Fruit fly (Drosophila melanogaster) whole organism, embryonic: ENCODE data around the gene CG11912.
A peak's percentile ranks its signal among the peaks of the same experiment; 100 is the strongest.

Experiments used
- Atf6 ChIP-seq: fragments of 200-800 bp; sonication (Bioruptor generic); IDR thresholded peaks from 2 replicates; pipeline ENCODE4 v1.3.6; 2022; ENCODE audit warnings: missing biosample characterization, missing genetic modification characterization
- CG10147 ChIP-seq: fragments of 200-800 bp; sonication (Bioruptor generic); optimal IDR thresholded peaks from 2 replicates; lab custom pipeline; 2019; ENCODE audit warnings: missing biosample characterization, mild to moderate bottlenecking, missing genetic modification characterization, moderate library complexity
- CG10462 ChIP-seq: fragments of 200-800 bp; sonication (Bioruptor generic); optimal IDR thresholded peaks from 2 replicates; lab custom pipeline; 2016; ENCODE audit warnings: missing biosample characterization, missing genetic modification characterization
- CG11456 ChIP-seq: fragments of 200-800 bp; sonication (Bioruptor generic); IDR thresholded peaks from 3 replicates; pipeline ENCODE4 v1.3.6; 2022; ENCODE audit warnings: missing biosample characterization, missing genetic modification characterization
- CG12104 ChIP-seq: fragments of 200-800 bp; sonication (Bioruptor generic); optimal IDR thresholded peaks from 3 replicates; lab custom pipeline; 2016; ENCODE audit warnings: missing biosample characterization, missing genetic modification characterization
- CG12299 ChIP-seq: fragments of 200-800 bp; sonication (Bioruptor generic); optimal IDR thresholded peaks from 2 replicates; lab custom pipeline; 2018; ENCODE audit warnings: missing biosample characterization, mild to moderate bottlenecking, missing genetic modification characterization
- CG12744 ChIP-seq: fragments of 200-800 bp; sonication (Bioruptor generic); optimal IDR thresholded peaks from 2 replicates; lab custom pipeline; 2016; ENCODE audit warnings: missing biosample characterization, missing genetic modification characterization
- CG14860 ChIP-seq: fragments of 200-800 bp; sonication (Bioruptor generic); IDR thresholded peaks from 3 replicates; pipeline ENCODE4 v1.3.6; 2022; ENCODE audit warnings: missing biosample characterization, missing genetic modification characterization; ENCODE audit not compliant: partially characterized antibody
- CG15479 ChIP-seq: fragments of 200-800 bp; sonication (Bioruptor generic); optimal IDR thresholded peaks from 3 replicates; lab custom pipeline; 2019; ENCODE audit warnings: missing biosample characterization, mild to moderate bottlenecking, missing genetic modification characterization, moderate library complexity
- CG15514 ChIP-seq: fragments of 200-800 bp; sonication (Bioruptor generic); optimal IDR thresholded peaks from 3 replicates; lab custom pipeline; 2017; ENCODE audit warnings: missing biosample characterization, missing genetic modification characterization, mild to moderate bottlenecking, moderate library complexity, missing genetic modification reagents
- CG1647 ChIP-seq: fragments of 200-800 bp; sonication (Bioruptor generic); optimal IDR thresholded peaks from 3 replicates; lab custom pipeline; 2016; ENCODE audit warnings: missing biosample characterization, missing genetic modification characterization
- CG16863 ChIP-seq: fragments of 200-800 bp; sonication (Bioruptor generic); optimal IDR thresholded peaks from 3 replicates; lab custom pipeline; 2016; ENCODE audit warnings: missing biosample characterization, missing genetic modification characterization
- CG1792 ChIP-seq: fragments of 200-800 bp; sonication (Bioruptor generic); optimal IDR thresholded peaks from 2 replicates; lab custom pipeline; 2016; ENCODE audit warnings: missing biosample characterization, missing genetic modification characterization
- CG18599 ChIP-seq: fragments of 200-800 bp; sonication (Bioruptor generic); optimal IDR thresholded peaks from 3 replicates; lab custom pipeline; 2017; ENCODE audit warnings: missing biosample characterization, missing genetic modification characterization, mild to moderate bottlenecking, moderate library complexity, missing genetic modification reagents
- CG30403 ChIP-seq: fragments of 200-800 bp; sonication (Bioruptor generic); optimal IDR thresholded peaks from 3 replicates; lab custom pipeline; 2016; ENCODE audit warnings: missing biosample characterization, missing genetic modification characterization
- CG32772 ChIP-seq: fragments of 200-800 bp; sonication (Bioruptor generic); IDR thresholded peaks from 2 replicates; pipeline ENCODE4 v1.3.6; 2022; ENCODE audit warnings: missing biosample characterization, missing genetic modification characterization
- CG34376 ChIP-seq: fragments of 200-800 bp; sonication (Bioruptor generic); optimal IDR thresholded peaks from 2 replicates; lab custom pipeline; 2018; ENCODE audit warnings: missing biosample characterization, mild to moderate bottlenecking, missing genetic modification characterization
- CG5953 ChIP-seq: fragments of 200-800 bp; sonication (Bioruptor generic); IDR thresholded peaks from 2 replicates; pipeline ENCODE4 v1.3.6; 2022; ENCODE audit warnings: missing biosample characterization, missing genetic modification characterization
- CG7357 ChIP-seq: fragments of 200-800 bp; sonication (Bioruptor generic); IDR thresholded peaks from 3 replicates; pipeline ENCODE4 v1.3.6; 2022; ENCODE audit warnings: missing biosample characterization, missing genetic modification characterization
- CG7556 ChIP-seq: fragments of 200-800 bp; sonication (Bioruptor generic); optimal IDR thresholded peaks from 2 replicates; lab custom pipeline; 2017; ENCODE audit warnings: missing biosample characterization, mild to moderate bottlenecking, missing genetic modification characterization
- CrebB ChIP-seq: fragments of 200-800 bp; sonication (Bioruptor generic); optimal IDR thresholded peaks from 3 replicates; lab custom pipeline; 2018; ENCODE audit warnings: missing biosample characterization, mild to moderate bottlenecking, missing genetic modification characterization
- D19A ChIP-seq: fragments of 200-800 bp; optimal IDR thresholded peaks from 3 replicates; lab custom pipeline; 2019; ENCODE audit warnings: missing biosample characterization, mild to moderate bottlenecking, missing genetic modification characterization, moderate library complexity
- Dip2 ChIP-seq: fragments of 200-800 bp; sonication (Bioruptor generic); IDR thresholded peaks from 2 replicates; pipeline ENCODE4 v1.3.6; 2022; ENCODE audit warnings: missing biosample characterization, missing genetic modification characterization
- Dip3 ChIP-seq: fragments of 200-800 bp; sonication (Bioruptor generic); optimal IDR thresholded peaks from 3 replicates; lab custom pipeline; 2016; ENCODE audit warnings: missing biosample characterization, missing genetic modification characterization
- HLH3B ChIP-seq: fragments of 200-800 bp; sonication (Bioruptor generic); IDR thresholded peaks from 2 replicates; pipeline ENCODE4 v1.3.6; 2022; ENCODE audit warnings: missing biosample characterization, missing genetic modification characterization
- Hr51 ChIP-seq, 2 experiments: fragments of 200-800 bp; sonication (Bioruptor generic); optimal IDR thresholded peaks; 2 replicates in 1 of 2; 3 replicates in 1 of 2; lab custom pipeline; 2016 to 2018; ENCODE audit warnings: missing biosample characterization in 2 of 2, missing genetic modification characterization in 2 of 2, mild to moderate bottlenecking in 1 of 2, moderate library complexity in 1 of 2
- Lhr ChIP-seq: fragments of 200-800 bp; sonication (Bioruptor generic); optimal IDR thresholded peaks from 3 replicates; lab custom pipeline; 2017; ENCODE audit warnings: mild to moderate bottlenecking, missing biosample characterization, missing genetic modification reagents, missing genetic modification characterization
- NC2β ChIP-seq: fragments of 200-800 bp; sonication (Bioruptor generic); optimal IDR thresholded peaks from 2 replicates; lab custom pipeline; 2016; ENCODE audit warnings: missing biosample characterization, missing genetic modification characterization
- NK7.1 ChIP-seq: fragments of 200-800 bp; sonication (Bioruptor generic); optimal IDR thresholded peaks from 3 replicates; lab custom pipeline; 2016; ENCODE audit warnings: missing biosample characterization, missing genetic modification characterization
- Oli ChIP-seq: fragments of 200-800 bp; sonication (Bioruptor generic); optimal IDR thresholded peaks from 2 replicates; lab custom pipeline; 2018; ENCODE audit warnings: missing biosample characterization, mild to moderate bottlenecking, missing genetic modification characterization, moderate library complexity
- Ravus ChIP-seq: fragments of 200-800 bp; sonication (Bioruptor generic); IDR thresholded peaks from 2 replicates; pipeline ENCODE4 v1.3.6; 2022; ENCODE audit warnings: missing biosample characterization, missing genetic modification characterization
- bowl ChIP-seq: fragments of 200-800 bp; sonication (Bioruptor generic); IDR thresholded peaks from 2 replicates; pipeline ENCODE4 v1.3.6; 2022; ENCODE audit warnings: missing biosample characterization, missing genetic modification characterization
- crc ChIP-seq: fragments of 200-800 bp; sonication (Bioruptor generic); optimal IDR thresholded peaks from 2 replicates; lab custom pipeline; 2016; ENCODE audit warnings: missing biosample characterization, missing genetic modification characterization
- croc ChIP-seq: fragments of 200-800 bp; sonication (Bioruptor generic); conservative IDR thresholded peaks from 3 replicates; pipeline ENCODE4 v1.3.6; 2022; ENCODE audit warnings: missing biosample characterization, missing genetic modification characterization
- crol ChIP-seq: fragments of 200-800 bp; sonication (Bioruptor generic); IDR thresholded peaks from 2 replicates; pipeline ENCODE4 v1.3.6; 2022; ENCODE audit warnings: missing biosample characterization, missing genetic modification characterization
- crp ChIP-seq, 2 experiments: fragments of 200-800 bp; sonication (Bioruptor generic); optimal IDR thresholded peaks; 2 replicates in 1 of 2; 3 replicates in 1 of 2; lab custom pipeline; 2017; ENCODE audit warnings: missing biosample characterization in 2 of 2, missing genetic modification characterization in 2 of 2, mild to moderate bottlenecking in 1 of 2, moderate library complexity in 1 of 2
- cwo ChIP-seq: fragments of 200-800 bp; sonication (Bioruptor generic); optimal IDR thresholded peaks from 3 replicates; lab custom pipeline; 2017; ENCODE audit warnings: missing biosample characterization, missing genetic modification characterization, mild to moderate bottlenecking, moderate library complexity, missing genetic modification reagents
- danr ChIP-seq: fragments of 200-800 bp; sonication (Bioruptor generic); IDR thresholded peaks from 2 replicates; pipeline ENCODE4 v1.3.6; 2022; ENCODE audit warnings: missing biosample characterization, missing genetic modification characterization
- dm ChIP-seq: fragments of 200-800 bp; sonication (Bioruptor generic); optimal IDR thresholded peaks from 3 replicates; lab custom pipeline; 2016; ENCODE audit warnings: missing biosample characterization, missing genetic modification characterization
- eyg ChIP-seq: fragments of 200-800 bp; sonication (Bioruptor generic); optimal IDR thresholded peaks from 3 replicates; lab custom pipeline; 2016; ENCODE audit warnings: missing biosample characterization, missing genetic modification characterization
- her ChIP-seq: fragments of 200-800 bp; sonication (Bioruptor generic); optimal IDR thresholded peaks from 2 replicates; lab custom pipeline; 2016; ENCODE audit warnings: missing biosample characterization, missing genetic modification characterization
- jumu ChIP-seq: fragments of 200-800 bp; sonication (Bioruptor generic); optimal IDR thresholded peaks from 3 replicates; lab custom pipeline; 2016; ENCODE audit warnings: missing biosample characterization, missing genetic modification characterization
- pfk ChIP-seq: fragments of 200-800 bp; sonication (Bioruptor generic); optimal IDR thresholded peaks from 2 replicates; lab custom pipeline; 2018; ENCODE audit warnings: missing biosample characterization, mild to moderate bottlenecking, missing genetic modification characterization, moderate library complexity
- pnt ChIP-seq: fragments of 200-800 bp; sonication (Bioruptor generic); optimal IDR thresholded peaks from 3 replicates; lab custom pipeline; 2016; ENCODE audit warnings: missing biosample characterization, missing genetic modification characterization
- pros ChIP-seq: fragments of 200-800 bp; sonication (Bioruptor generic); optimal IDR thresholded peaks from 3 replicates; lab custom pipeline; 2019; ENCODE audit warnings: missing biosample characterization, mild to moderate bottlenecking, missing genetic modification characterization, moderate library complexity
- pzg ChIP-seq: fragments of 200-800 bp; sonication (Bioruptor generic); optimal IDR thresholded peaks from 3 replicates; lab custom pipeline; 2018; ENCODE audit warnings: missing biosample characterization, mild to moderate bottlenecking, missing genetic modification characterization, moderate library complexity
- ranshi ChIP-seq: fragments of 200-800 bp; sonication (Bioruptor generic); IDR thresholded peaks from 2 replicates; pipeline ENCODE4 v1.3.6; 2022; ENCODE audit warnings: missing biosample characterization, missing genetic modification characterization
- shn ChIP-seq: fragments of 200-800 bp; sonication (Bioruptor generic); optimal IDR thresholded peaks from 3 replicates; lab custom pipeline; 2016; ENCODE audit warnings: missing biosample characterization, missing genetic modification characterization
- sob ChIP-seq: fragments of 200-800 bp; sonication (Bioruptor generic); IDR thresholded peaks from 2 replicates; pipeline ENCODE4 v1.3.6; 2022; ENCODE audit warnings: missing biosample characterization, missing genetic modification characterization
- vfl ChIP-seq: fragments of 200-800 bp; sonication (Bioruptor generic); optimal IDR thresholded peaks from 2 replicates; lab custom pipeline; 2016; ENCODE audit warnings: missing biosample characterization, missing genetic modification characterization
- zfh1 ChIP-seq: fragments of 200-800 bp; sonication (Bioruptor generic); IDR thresholded peaks from 3 replicates; pipeline ENCODE4 v1.3.6; 2022; ENCODE audit warnings: missing biosample characterization, missing genetic modification characterization

Gene CG11912

DNA sequence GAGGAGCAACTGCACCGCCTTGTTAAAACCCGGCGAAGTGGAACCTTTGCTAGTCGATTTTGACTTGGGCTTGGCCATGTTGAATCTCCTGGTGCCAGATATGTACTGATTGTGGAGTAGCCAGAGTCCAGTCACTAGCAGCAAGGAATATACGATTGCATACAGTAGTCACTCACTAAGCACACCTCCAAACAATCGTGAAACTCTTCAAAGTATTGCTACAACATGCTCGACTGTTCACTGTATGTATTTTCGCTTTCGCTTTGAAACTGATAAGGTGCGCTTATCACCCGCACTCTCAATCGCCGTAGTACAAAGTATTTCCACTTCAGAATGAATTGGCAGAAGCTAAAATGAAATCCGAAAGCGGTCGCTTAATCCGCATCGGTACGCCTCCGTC is 32.6 kb downstream of the CG11912 start:
- no peak for TF ChIP-seq pfk (GFP tag; lab: Kevin White, UChicago)
- no peak for TF ChIP-seq CG10462 (GFP tag; lab: Kevin White, UChicago)
- peak; percentile 53 for TF ChIP-seq dm
- no peak for TF ChIP-seq Ravus
- no peak for TF ChIP-seq eyg (GFP tag; lab: Kevin White, UChicago)
- TF ChIP-seq CG12744 (GFP tag; lab: Kevin White, UChicago) = peak; percentile 54
- peak; percentile 79 for TF ChIP-seq CG15514 (GFP tag; lab: Kevin White, UChicago)
- no peak for TF ChIP-seq CG10147 (GFP tag; lab: Kevin White, UChicago)
- TF ChIP-seq pzg (GFP tag; lab: Kevin White, UChicago) = peak; percentile 22
- TF ChIP-seq jumu (GFP tag; lab: Kevin White, UChicago) = peak; percentile 51
- no peak for TF ChIP-seq pros (GFP tag; lab: Kevin White, UChicago)
- TF ChIP-seq sob (GFP tag; lab: Robert Waterston, UW) = peak; percentile 83
- peak; percentile 93 for TF ChIP-seq CG18599
- TF ChIP-seq Lhr = no peak
- TF ChIP-seq HLH3B (GFP tag; lab: Robert Waterston, UW) = peak; percentile 61
- peak; percentile 24; the same call in 1 of the 2 replicates for TF ChIP-seq CG32772 (GFP tag; lab: Robert Waterston, UW)
- peak; percentile 36 for TF ChIP-seq Oli (tag; lab: Kevin White, UChicago)
- peak; percentile 55 for TF ChIP-seq CG5953
- peak; percentile 5 for TF ChIP-seq D19A (tag; lab: Kevin White, UChicago)
- peak; percentile 30 for TF ChIP-seq CG7556 (GFP tag; lab: Kevin White, UChicago)
- TF ChIP-seq crc (GFP tag; lab: Kevin White, UChicago) = peak; percentile 46
- peak; percentile 69 for TF ChIP-seq CG34376 (GFP tag; lab: Kevin White, UChicago)
- peak; percentile 50 for TF ChIP-seq pnt (GFP tag; lab: Kevin White, UChicago)
- TF ChIP-seq ranshi = peak; percentile 80
- TF ChIP-seq bowl (GFP tag; lab: Robert Waterston, UW) = peak; percentile 63; the same call in 1 of the 2 replicates
- no peak for TF ChIP-seq CG1792 (GFP tag; lab: Kevin White, UChicago)
- TF ChIP-seq CG15479 (GFP tag; lab: Kevin White, UChicago) = no peak
- peak; percentile 61 for TF ChIP-seq vfl (GFP tag; lab: Kevin White, UChicago)
- TF ChIP-seq zfh1 = peak; percentile 67; the same call in 2 of the 3 replicates
- TF ChIP-seq danr = 0 out of 2 replicates have a peak, but pooled peaks have one; percentile 29
- no peak for TF ChIP-seq NK7.1
- peak; percentile 43 for TF ChIP-seq NC2β (GFP tag; lab: Kevin White, UChicago)
- TF ChIP-seq CG7357 = peak; percentile 37; the same call in 1 of the 3 replicates
- peak; percentile 68 for TF ChIP-seq CrebB (tag; lab: Kevin White, UChicago)
- TF ChIP-seq CG12104 (GFP tag; lab: Kevin White, UChicago) = peak; percentile 13
- TF ChIP-seq Dip2 (GFP tag; lab: Robert Waterston, UW) = no peak
- TF ChIP-seq shn (GFP tag; lab: Kevin White, UChicago) = peak; percentile 41
- 0 out of 2 replicates have a peak, but pooled peaks have one; percentile 11 for TF ChIP-seq crol (GFP tag; lab: Robert Waterston, UW)
- TF ChIP-seq CG11456 (GFP tag; lab: Robert Waterston, UW) = peak; percentile 88
- no peak for TF ChIP-seq CG16863 (GFP tag; lab: Kevin White, UChicago)
- TF ChIP-seq CG30403 = peak; percentile 64
- peak; percentile 77 for TF ChIP-seq Dip3 (GFP tag; lab: Kevin White, UChicago)
- peak; percentile 1 to 44 for TF ChIP-seq Hr51 (GFP tag; optimal IDR thresholded peaks at IDR 0.05; lab: Kevin White, UChicago)
- TF ChIP-seq CG1647 = peak; percentile 65
- TF ChIP-seq Atf6 (GFP tag; lab: Robert Waterston, UW) = peak; percentile 82
- no peak for TF ChIP-seq crp (GFP tag; optimal IDR thresholded peaks at IDR 0.05; lab: Kevin White, UChicago)
- TF ChIP-seq cwo (GFP tag; lab: Kevin White, UChicago) = peak; percentile 77
- TF ChIP-seq her (GFP tag; lab: Kevin White, UChicago) = peak; percentile 87
- no peak for TF ChIP-seq croc (GFP tag; lab: Robert Waterston, UW)
- TF ChIP-seq CG14860 = no peak
- peak; percentile 10 for TF ChIP-seq CG12299
